Fruit fly (Drosophila melanogaster): Measurements from ENCODE around the gene RtcB.
A peak's percentile ranks its signal among the peaks of the same experiment; 100 is the strongest.

Gene RtcB

dm6 chr2L:19441791-19442190 lies 11.3 kb downstream of the RtcB start, which contains the start of gene RanGAP (continued):
- no peak for TF ChIP-seq CG11902 (GFP tag; optimal IDR thresholded peaks at IDR 0.05)

dm6 chr2L:19442627-19443026 lies 12.2 kb downstream of the RtcB start, which contains the start of gene CG10237:
CG10237 (minus strand) TSS chr2L:19442727.
- no peak for TF ChIP-seq CG8119 (GFP tag; IDR thresholded peaks at IDR 0.05)
- no peak for TF ChIP-seq acj6 (GFP tag; optimal IDR thresholded peaks at IDR 0.05)
- TF ChIP-seq CG16779 (tag; optimal IDR thresholded peaks at IDR 0.05) = no peak
- TF ChIP-seq achi (GFP tag; optimal IDR thresholded peaks at IDR 0.05) = no peak
- no peak for TF ChIP-seq CG6808 (GFP tag; optimal IDR thresholded peaks at IDR 0.05)
- no peak for TF ChIP-seq CG11762 (GFP tag; optimal IDR thresholded peaks at IDR 0.05; ENCODE audit: insufficient read depth)
- no peak for TF ChIP-seq Ets96B (tag; optimal IDR thresholded peaks at IDR 0.05)
- no peak for TF ChIP-seq topi (GFP tag; optimal IDR thresholded peaks at IDR 0.05)

dm6 chr2L:19444734-19445140 lies 14.3 kb downstream of the RtcB start, which contains the start of gene Hs2st:
Hs2st (minus strand) TSS chr2L:19444750.
- peak; percentile 53 for TF ChIP-seq Hr38 (GFP tag; optimal IDR thresholded peaks at IDR 0.05)
- peak; percentile 83 for TF ChIP-seq CG7368 (GFP tag; optimal IDR thresholded peaks at IDR 0.05)
- peak; percentile 89 for TF ChIP-seq Gug (GFP tag; IDR thresholded peaks at IDR 0.05)
- peak; percentile 75 for TF ChIP-seq dsx (GFP tag; optimal IDR thresholded peaks at IDR 0.05; ENCODE audit: poor library complexity, severe bottlenecking)
- peak; percentile 67 to 84 for TF ChIP-seq ss (GFP tag; optimal IDR thresholded peaks at IDR 0.05)
- peak; percentile 86 for TF ChIP-seq eg (GFP tag; IDR thresholded peaks at IDR 0.05)
- peak; percentile 94 for TF ChIP-seq CG11902 (GFP tag; optimal IDR thresholded peaks at IDR 0.05)
- peak; percentile 74 for TF ChIP-seq Blimp-1 (GFP tag; optimal IDR thresholded peaks at IDR 0.05)
- peak; percentile 89 for TF ChIP-seq Sox102F (GFP tag; optimal IDR thresholded peaks at IDR 0.05)
- TF ChIP-seq CG9139 (GFP tag; optimal IDR thresholded peaks at IDR 0.05) = no peak
- TF ChIP-seq CG16779 (tag; optimal IDR thresholded peaks at IDR 0.05) = peak; percentile 64
- TF ChIP-seq svp (GFP tag) = peak; percentile 98
- TF ChIP-seq Hr4 (GFP tag; optimal IDR thresholded peaks at IDR 0.05) = peak; percentile 95
- peak; percentile 91 for TF ChIP-seq CG3032 (tag; optimal IDR thresholded peaks at IDR 0.05)
- TF ChIP-seq Smox (GFP tag; optimal IDR thresholded peaks at IDR 0.05) = peak; percentile 92
- TF ChIP-seq fd85E (GFP tag; optimal IDR thresholded peaks at IDR 0.05) = peak; percentile 72
- peak; percentile 79 for TF ChIP-seq CG15336 (GFP tag; IDR thresholded peaks at IDR 0.05)
- TF ChIP-seq Met (GFP tag; optimal IDR thresholded peaks at IDR 0.05) = peak; percentile 93
- TF ChIP-seq net (GFP tag; optimal IDR thresholded peaks at IDR 0.05) = peak; percentile 81
- TF ChIP-seq dac (GFP tag; optimal IDR thresholded peaks at IDR 0.05) = peak; percentile 84
- TF ChIP-seq CG11762 (GFP tag; optimal IDR thresholded peaks at IDR 0.05; ENCODE audit: insufficient read depth) = peak; percentile 84
- no peak for TF ChIP-seq fkh (GFP tag; optimal IDR thresholded peaks at IDR 0.05)
- peak; percentile 96 for TF ChIP-seq lz (GFP tag; optimal IDR thresholded peaks at IDR 0.05)
- peak; percentile 92 for TF ChIP-seq achi (GFP tag; optimal IDR thresholded peaks at IDR 0.05)
- no peak for TF ChIP-seq CG6276 (GFP tag; optimal IDR thresholded peaks at IDR 0.05)
- TF ChIP-seq fd59A (GFP tag; optimal IDR thresholded peaks at IDR 0.05) = peak; percentile 81
- TF ChIP-seq CG1621 (tag; optimal IDR thresholded peaks at IDR 0.05) = peak; percentile 77
- TF ChIP-seq Eip93F (GFP tag; optimal IDR thresholded peaks at IDR 0.05) = peak; percentile 79
- peak; percentile 98 for TF ChIP-seq CG31627 (GFP tag; optimal IDR thresholded peaks at IDR 0.05)
- TF ChIP-seq spab (GFP tag; optimal IDR thresholded peaks at IDR 0.05) = peak; percentile 72
- TF ChIP-seq Lpt (GFP tag; optimal IDR thresholded peaks at IDR 0.05) = peak; percentile 88
- TF ChIP-seq cyc (GFP tag; optimal IDR thresholded peaks at IDR 0.05) = peak; percentile 96
- TF ChIP-seq vri (GFP tag; optimal IDR thresholded peaks at IDR 0.05) = no peak
- peak; percentile 81 for TF ChIP-seq CG6808 (GFP tag; optimal IDR thresholded peaks at IDR 0.05)
- peak; percentile 77 to 81 for TF ChIP-seq salr (GFP tag; optimal IDR thresholded peaks at IDR 0.05)
- peak; percentile 95 for TF ChIP-seq acj6 (GFP tag; optimal IDR thresholded peaks at IDR 0.05)
- peak; percentile 93 for TF ChIP-seq Eip75B (GFP tag; optimal IDR thresholded peaks at IDR 0.05)
- peak; percentile 89 for TF ChIP-seq CG8319 (GFP tag; optimal IDR thresholded peaks at IDR 0.05)
- peak; percentile 71; the same call in 1 of the 2 replicates for TF ChIP-seq CG11294 (GFP tag; IDR thresholded peaks at IDR 0.05)
- TF ChIP-seq CG32006 (GFP tag; optimal IDR thresholded peaks at IDR 0.05) = peak; percentile 90
- peak; percentile 97 for TF ChIP-seq Hr39 (GFP tag; optimal IDR thresholded peaks at IDR 0.05)
- peak; percentile 93 for TF ChIP-seq Sox14 (GFP tag; optimal IDR thresholded peaks at IDR 0.05)
- TF ChIP-seq CG8632 (GFP tag; optimal IDR thresholded peaks at IDR 0.05) = peak; percentile 84
- peak; percentile 94 for TF ChIP-seq topi (GFP tag; optimal IDR thresholded peaks at IDR 0.05)

Data from whole organism, prepupa.